Worm (Caenorhabditis elegans) whole organism, mixed stage, embryonic: ENCODE data around the gene col-86.

ENCODE experiments used
- pha-4 ChIP-seq: fragments of 150-350 bp; optimal IDR thresholded peaks from 2 replicates; lab custom pipeline; 2018; ENCODE audit warnings: missing biosample characterization, missing genetic modification reagents, missing genetic modification characterization
- sptf-1 ChIP-seq: sonication (generic microtip); optimal IDR thresholded peaks from 2 replicates; lab custom pipeline; 2017; ENCODE audit warnings: mild to moderate bottlenecking, missing genetic modification characterization, moderate library complexity, missing compliant biosample characterization

- TF ChIP-seq sptf-1 (tag; lab: Kevin White, UChicago), result no peak
- no peak for TF ChIP-seq pha-4
Measured at ce11 chrII:13091857-13092256, 6.2 kb downstream of the col-86 start.
